Worm (Caenorhabditis elegans): ENCODE results near the gene F41H8.2.

The F41H8.2 gene

DNA sequence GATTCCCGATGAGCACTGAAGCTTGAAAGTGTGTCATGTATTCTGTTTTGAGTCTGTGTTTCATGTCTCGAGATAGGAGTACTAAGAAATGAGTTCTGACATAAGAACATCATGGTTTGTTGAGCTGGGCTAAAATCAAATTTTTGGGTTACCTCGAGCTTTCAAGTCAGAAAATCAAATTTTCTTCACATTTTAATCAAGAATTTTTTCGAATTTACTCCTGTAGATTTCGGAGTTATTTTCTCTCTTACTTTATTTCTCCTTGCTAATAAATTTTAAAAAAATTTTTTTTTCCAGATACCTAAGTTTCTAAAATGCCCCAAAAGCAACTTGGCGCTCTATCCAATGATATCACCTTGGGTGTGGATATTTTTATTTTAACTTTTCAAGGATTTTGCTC lies at the start of gene F41H8.2:
F41H8.2 (plus strand) TSS at position 301 of the 400 bp plus-strand sequence.
- no peak for TF ChIP-seq elt-1 (tag; optimal IDR thresholded peaks at IDR 0.05; ENCODE audit: borderline replicate concordance, insufficient read depth)
- TF ChIP-seq mls-2 (tag; optimal IDR thresholded peaks at IDR 0.05), result no peak
- no peak for TF ChIP-seq sptf-1 (tag; optimal IDR thresholded peaks at IDR 0.05)
- no peak for TF ChIP-seq cnd-1 (tag; optimal IDR thresholded peaks at IDR 0.05)
- no peak for TF ChIP-seq unc-62 (GFP tag; optimal IDR thresholded peaks at IDR 0.05)
- no peak for TF ChIP-seq zip-8 (tag; optimal IDR thresholded peaks at IDR 0.05)
- no peak for TF ChIP-seq pha-4 (tag; optimal IDR thresholded peaks at IDR 0.05)
- no peak for TF ChIP-seq nhr-237 (tag; optimal IDR thresholded peaks at IDR 0.05)
- no peak for TF ChIP-seq ceh-39 (tag; optimal IDR thresholded peaks at IDR 0.05)

DNA sequence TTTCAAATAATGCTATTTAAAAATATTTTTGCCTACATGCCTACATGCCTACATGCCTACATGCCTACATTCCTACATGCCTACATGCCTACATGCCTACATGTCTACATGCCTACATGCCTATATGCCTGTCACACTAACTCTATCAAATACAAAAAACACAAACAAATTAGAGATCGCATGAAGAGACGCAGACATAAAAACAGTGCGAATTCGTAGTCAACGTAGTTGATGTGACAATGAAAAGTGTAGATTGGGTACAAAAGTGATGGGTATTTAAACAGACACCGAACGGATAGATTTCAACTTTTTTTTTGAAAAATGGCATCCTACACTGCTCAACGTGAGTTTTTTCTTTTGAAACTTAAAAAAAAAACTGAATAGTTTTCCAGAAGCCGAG lies 48.9 kb upstream of the F41H8.2 start, which contains the start of gene R09E12.9:
R09E12.9 (plus strand) TSS at position 316 of the 400 bp plus-strand sequence.
- TF ChIP-seq ceh-43 (GFP tag; optimal IDR thresholded peaks at IDR 0.05) (no peak), unc-62 (GFP tag; optimal IDR thresholded peaks at IDR 0.05) (no peak), ham-2 (GFP tag; optimal IDR thresholded peaks at IDR 0.05) (no peak), nhr-237 (tag; optimal IDR thresholded peaks at IDR 0.05) (no peak), elt-1 (tag; optimal IDR thresholded peaks at IDR 0.05; ENCODE audit: borderline replicate concordance, insufficient read depth) (no peak), nhr-28 (tag; optimal IDR thresholded peaks at IDR 0.05) (peak; percentile 83), pha-4 (tag; optimal IDR thresholded peaks at IDR 0.05) (no peak)

- no peak for TF ChIP-seq ceh-43 (GFP tag; optimal IDR thresholded peaks at IDR 0.05)
- TF ChIP-seq lin-13 (tag; optimal IDR thresholded peaks at IDR 0.05), result no peak
- no peak for TF ChIP-seq sptf-1 (tag; optimal IDR thresholded peaks at IDR 0.05)
- no peak for TF ChIP-seq elt-3 (tag; optimal IDR thresholded peaks at IDR 0.05)
- no peak for TF ChIP-seq lin-32 (GFP tag; optimal IDR thresholded peaks at IDR 0.05)
- no peak for TF ChIP-seq tbx-8 (GFP tag; optimal IDR thresholded peaks at IDR 0.05)
- TF ChIP-seq unc-39 (tag; optimal IDR thresholded peaks at IDR 0.05), result no peak
These were observed 47.9 kb upstream of the F41H8.2 start, which contains the start of gene srbc-59 for ce11 chrV:778339-778738. TSS of gene srbc-59 (plus strand) at chrV:778639.

DNA sequence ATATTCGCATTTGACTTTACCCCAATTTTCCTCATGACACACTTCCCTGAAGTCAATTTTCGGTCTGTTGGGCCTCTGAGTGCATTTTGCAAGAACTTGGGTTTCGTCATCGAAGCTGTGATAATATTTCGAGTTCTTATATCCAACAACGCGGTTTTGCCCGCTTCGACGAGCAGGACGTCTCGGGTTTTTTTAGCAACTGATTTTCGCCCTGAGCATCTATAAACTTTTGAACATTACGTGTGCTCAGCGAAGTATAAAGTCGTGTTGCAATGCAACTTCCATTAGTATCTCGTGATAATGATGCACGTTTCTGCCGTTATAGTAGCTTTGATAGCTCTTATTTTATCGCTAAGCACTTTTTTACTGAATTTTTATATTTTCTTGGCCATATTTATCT lies 46.2 kb upstream of the F41H8.2 start, which contains the start of gene srbc-60:
srbc-60 (plus strand) TSS at position 301 of the 400 bp plus-strand sequence.
- TF ChIP-seq blmp-1 (tag; optimal IDR thresholded peaks at IDR 0.05) (no peak), flh-1 (GFP tag; optimal IDR thresholded peaks at IDR 0.05) (no peak), mep-1 (tag; optimal IDR thresholded peaks at IDR 0.05) (no peak), drap-1 (GFP tag; optimal IDR thresholded peaks at IDR 0.05) (no peak), sptf-1 (tag; optimal IDR thresholded peaks at IDR 0.05) (no peak), sem-2 (GFP tag; optimal IDR thresholded peaks at IDR 0.05) (no peak), lin-13 (tag; optimal IDR thresholded peaks at IDR 0.05) (no peak), ztf-11 (tag; optimal IDR thresholded peaks at IDR 0.05) (no peak), mls-2 (tag; optimal IDR thresholded peaks at IDR 0.05) (no peak), unc-62 (GFP tag; optimal IDR thresholded peaks at IDR 0.05) (no peak), ceh-83 (GFP tag; optimal IDR thresholded peaks at IDR 0.05) (no peak), cnd-1 (tag; optimal IDR thresholded peaks at IDR 0.05) (no peak), nhr-12 (tag; optimal IDR thresholded peaks at IDR 0.05) (no peak), zip-8 (tag; optimal IDR thresholded peaks at IDR 0.05) (no peak), elt-3 (tag; optimal IDR thresholded peaks at IDR 0.05) (no peak), lin-32 (GFP tag; optimal IDR thresholded peaks at IDR 0.05) (no peak), tbx-8 (GFP tag; optimal IDR thresholded peaks at IDR 0.05) (no peak), nhr-28 (tag; optimal IDR thresholded peaks at IDR 0.05) (no peak), unc-39 (tag; optimal IDR thresholded peaks at IDR 0.05) (no peak), mab-5 (tag; optimal IDR thresholded peaks at IDR 0.05) (no peak)

DNA sequence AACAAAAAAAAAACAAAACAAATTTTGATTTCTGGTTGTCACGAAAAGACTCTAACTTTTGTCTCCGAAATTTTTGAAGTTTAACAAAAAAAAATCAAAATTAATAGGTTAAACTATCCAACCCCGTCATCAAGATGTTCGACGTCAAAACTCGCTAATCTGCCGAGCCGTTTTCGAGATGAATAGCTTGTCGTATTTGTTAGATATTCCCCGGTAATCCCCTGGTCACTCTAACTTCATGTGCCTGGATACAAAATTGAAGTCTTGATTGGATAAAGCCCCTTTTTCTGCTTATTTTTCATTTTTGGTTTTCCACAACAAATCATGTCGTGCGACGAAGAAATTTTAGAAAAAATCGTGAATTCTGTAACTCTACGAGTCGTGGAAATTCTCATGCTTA lies 43.8 kb upstream of the F41H8.2 start, which contains the start of gene srab-16:
srab-16 (plus strand) TSS at position 301 of the 400 bp plus-strand sequence.
- TF ChIP-seq bed-3 (GFP tag; optimal IDR thresholded peaks at IDR 0.05) (no peak), snpc-4 (tag; optimal IDR thresholded peaks at IDR 0.05) (no peak), mep-1 (tag; optimal IDR thresholded peaks at IDR 0.05) (no peak), sptf-1 (tag; optimal IDR thresholded peaks at IDR 0.05) (no peak), drap-1 (GFP tag; optimal IDR thresholded peaks at IDR 0.05) (no peak), nhr-12 (tag; optimal IDR thresholded peaks at IDR 0.05) (no peak), mab-5 (tag; optimal IDR thresholded peaks at IDR 0.05) (no peak), elt-1 (tag; optimal IDR thresholded peaks at IDR 0.05; ENCODE audit: borderline replicate concordance, insufficient read depth) (no peak), ceh-83 (GFP tag; optimal IDR thresholded peaks at IDR 0.05) (no peak), flh-1 (GFP tag; optimal IDR thresholded peaks at IDR 0.05) (no peak), pha-4 (tag; optimal IDR thresholded peaks at IDR 0.05) (no peak), ceh-39 (tag; optimal IDR thresholded peaks at IDR 0.05) (no peak), M03D4.4 (tag; optimal IDR thresholded peaks at IDR 0.05) (no peak), ham-2 (GFP tag; optimal IDR thresholded peaks at IDR 0.05) (no peak), unc-39 (tag; optimal IDR thresholded peaks at IDR 0.05) (no peak), nhr-28 (tag; optimal IDR thresholded peaks at IDR 0.05) (no peak), nhr-76 (tag; optimal IDR thresholded peaks at IDR 0.05) (no peak), blmp-1 (tag; optimal IDR thresholded peaks at IDR 0.05) (no peak), cnd-1 (tag; optimal IDR thresholded peaks at IDR 0.05) (no peak)

Data from whole organism, mixed stage, embryonic.